Fruit fly (Drosophila melanogaster): ENCODE measurements around the gene kuz.

Gene kuz

DNA sequence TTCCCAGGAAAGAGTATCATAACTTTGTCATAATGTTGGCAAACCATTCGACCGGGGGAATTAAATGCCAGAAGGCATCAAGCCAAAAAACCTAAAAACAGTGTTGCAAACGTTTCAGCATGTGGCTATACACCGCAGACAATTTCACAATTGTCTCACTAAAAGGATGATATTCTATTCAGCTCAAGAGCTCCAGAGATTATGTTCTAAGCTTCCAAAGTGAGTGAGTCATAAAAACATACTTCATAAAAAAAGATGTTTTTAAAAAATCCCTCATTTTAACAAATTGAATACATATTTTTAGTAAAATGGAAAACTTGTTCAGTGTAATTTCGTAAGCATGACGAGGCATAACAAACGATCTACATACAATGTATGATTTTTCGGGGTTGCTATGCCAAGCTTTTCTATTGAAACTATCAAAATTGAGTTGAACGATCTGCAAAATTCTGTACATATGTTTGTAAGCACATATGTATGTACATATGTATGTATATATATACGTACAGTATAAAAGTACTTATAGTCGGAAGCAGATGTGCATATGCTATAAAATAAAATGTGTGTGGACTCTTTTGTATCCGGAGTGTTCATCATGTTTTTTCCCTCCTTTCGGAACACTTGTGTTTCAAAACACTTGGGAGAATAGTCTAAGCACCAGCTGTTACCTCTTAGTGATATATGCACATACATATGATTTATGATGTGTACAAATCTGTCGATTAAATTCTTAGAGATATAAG lies 34.8 kb upstream of the kuz start (continued):
- TF ChIP-seq E2f2 (GFP tag; IDR thresholded peaks at IDR 0.05) (no peak), H15 (GFP tag; IDR thresholded peaks at IDR 0.05) (peak; percentile 75), CG9437 (GFP tag; optimal IDR thresholded peaks at IDR 0.05) (peak; percentile 52), CHES-1-like (GFP tag; optimal IDR thresholded peaks at IDR 0.05) (peak; percentile 29), CG8388 (GFP tag; optimal IDR thresholded peaks at IDR 0.05) (peak; percentile 63), Eip74EF (GFP tag; optimal IDR thresholded peaks at IDR 0.05) (peak in 1 of 2 experiments; percentile 70), CG7372 (GFP tag; IDR thresholded peaks at IDR 0.05) (peak; percentile 27; the same call in 1 of the 2 replicates), HLH3B (GFP tag; IDR thresholded peaks at IDR 0.05) (peak; percentile 68; the same call in 1 of the 2 replicates), CG2712 (tag; optimal IDR thresholded peaks at IDR 0.05) (peak; percentile 83), maf-S (GFP tag; optimal IDR thresholded peaks at IDR 0.05) (peak; percentile 75), CG15696 (tag; optimal IDR thresholded peaks at IDR 0.05) (peak; percentile 48), Atf6 (GFP tag; IDR thresholded peaks at IDR 0.05) (peak; percentile 58; the same call in 1 of the 2 replicates), sr (GFP tag; IDR thresholded peaks at IDR 0.05) (peak; percentile 27; the same call in 1 of the 3 replicates), CG15073 (GFP tag; optimal IDR thresholded peaks at IDR 0.05) (no peak), CG12219 (GFP tag; optimal IDR thresholded peaks at IDR 0.05) (peak; percentile 80), CG10979 (tag; optimal IDR thresholded peaks at IDR 0.05) (peak; percentile 69), CG15514 (GFP tag; optimal IDR thresholded peaks at IDR 0.05) (peak; percentile 68), fd3F (GFP tag; optimal IDR thresholded peaks at IDR 0.05) (peak; percentile 7), caup (GFP tag; optimal IDR thresholded peaks at IDR 0.05; ENCODE audit: severe bottlenecking) (peak; percentile 50), C15 (GFP tag; IDR thresholded peaks at IDR 0.05) (peak; percentile 62; the same call in 1 of the 3 replicates), B-H2 (GFP tag; optimal IDR thresholded peaks at IDR 0.05) (no peak), CG7786 (GFP tag; optimal IDR thresholded peaks at IDR 0.05) (peak; percentile 50), gsb-n (tag; optimal IDR thresholded peaks at IDR 0.05) (peak; percentile 28), Hsf (GFP tag; optimal IDR thresholded peaks at IDR 0.05) (peak; percentile 67), ase (GFP tag; IDR thresholded peaks at IDR 0.05) (peak; percentile 72), lab (GFP tag; optimal IDR thresholded peaks at IDR 0.05) (peak; percentile 82), NC2β (GFP tag; optimal IDR thresholded peaks at IDR 0.05) (peak; percentile 47), row (GFP tag; IDR thresholded peaks at IDR 0.05) (peak; percentile 74), Atf3 (GFP tag; optimal IDR thresholded peaks at IDR 0.05) (peak; percentile 36), CG9609 (GFP tag; optimal IDR thresholded peaks at IDR 0.05) (peak; percentile 52), Drgx (GFP tag; IDR thresholded peaks at IDR 0.05) (peak; percentile 46), CG18476 (GFP tag; optimal IDR thresholded peaks at IDR 0.05) (peak; percentile 76), CG12071 (GFP tag; optimal IDR thresholded peaks at IDR 0.05) (peak; percentile 80), kni (GFP tag; optimal IDR thresholded peaks at IDR 0.05) (no peak), CG18262 (tag; optimal IDR thresholded peaks at IDR 0.05) (peak; percentile 81), fd96Cb (tag; optimal IDR thresholded peaks at IDR 0.05) (peak; percentile 69), BtbVII (GFP tag; optimal IDR thresholded peaks at IDR 0.05) (peak; percentile 52), Med (GFP tag) (peak; percentile 98), CG4820 (GFP tag; optimal IDR thresholded peaks at IDR 0.05) (peak; percentile 81), ftz-f1 (GFP tag; optimal IDR thresholded peaks at IDR 0.05) (no peak), eve (GFP tag; optimal IDR thresholded peaks at IDR 0.05) (peak in 1 of 2 experiments; percentile 71), ap (GFP tag; IDR thresholded peaks at IDR 0.05) (peak; percentile 62), CG13123 (GFP tag; optimal IDR thresholded peaks at IDR 0.05) (no peak), NK7.1 (GFP tag; optimal IDR thresholded peaks at IDR 0.05) (peak; percentile 72), CG8478 (optimal IDR thresholded peaks at IDR 0.05) (no peak), Mrtf (GFP tag; IDR thresholded peaks at IDR 0.05) (peak; percentile 61), tgo (GFP tag; IDR thresholded peaks at IDR 0.05) (peak; percentile 60; the same call in 2 of the 3 replicates), MESR4 (GFP tag; optimal IDR thresholded peaks at IDR 0.05) (no peak), CG12942 (GFP tag; optimal IDR thresholded peaks at IDR 0.05) (peak; percentile 33)
